Worm (Caenorhabditis elegans) whole organism, mixed stage, embryonic: ENCODE data around the gene kup-1.

ENCODE experiments used
- ceh-83 ChIP-seq: fragments of 200-800 bp; sonication (Bioruptor generic); optimal IDR thresholded peaks from 2 replicates; lab custom pipeline; 2018; ENCODE audit warnings: mild to moderate bottlenecking, missing genetic modification characterization, missing compliant biosample characterization
- lin-13 ChIP-seq: fragments of 150-350 bp; optimal IDR thresholded peaks from 2 replicates; lab custom pipeline; 2014; ENCODE audit warnings: missing biosample characterization, missing genetic modification characterization

- TF ChIP-seq ceh-83 (GFP tag; lab: Kevin White, UChicago): no peak
- no peak for TF ChIP-seq lin-13
Observed at ce11 chrV:12063036-12063435, 22.4 kb upstream of the kup-1 start, which contains the start of gene clh-6.
